Fruit fly (Drosophila melanogaster) whole organism, embryonic: ENCODE data around the gene Dora.

Source experiments
- Ada2b ChIP-seq: fragments of 200-800 bp; sonication (Bioruptor generic); IDR thresholded peaks from 2 replicates; pipeline ENCODE4 v1.3.6; 2022; ENCODE audit warnings: missing biosample characterization, missing genetic modification characterization
- Adf1 ChIP-seq: fragments of 200-800 bp; sonication (Bioruptor generic); IDR thresholded peaks from 2 replicates; pipeline ENCODE4 v1.3.6; 2022; ENCODE audit warnings: missing biosample characterization, missing genetic modification characterization
- Bteb2 ChIP-seq: fragments of 200-800 bp; sonication (Bioruptor generic); optimal IDR thresholded peaks from 2 replicates; lab custom pipeline; 2016; ENCODE audit warnings: missing biosample characterization, missing genetic modification characterization
- CG10147 ChIP-seq: fragments of 200-800 bp; sonication (Bioruptor generic); optimal IDR thresholded peaks from 2 replicates; lab custom pipeline; 2019; ENCODE audit warnings: missing biosample characterization, mild to moderate bottlenecking, missing genetic modification characterization, moderate library complexity
- CG1024 ChIP-seq: fragments of 200-800 bp; sonication (Bioruptor generic); IDR thresholded peaks from 2 replicates; pipeline ENCODE4 v1.3.6; 2022; ENCODE audit warnings: missing biosample characterization, missing genetic modification characterization
- CG10321 ChIP-seq: fragments of 200-800 bp; sonication (Bioruptor generic); IDR thresholded peaks from 2 replicates; pipeline ENCODE4 v1.3.6; 2022; ENCODE audit warnings: missing biosample characterization, missing genetic modification characterization
- CG11093 ChIP-seq: fragments of 200-800 bp; sonication (Bioruptor generic); IDR thresholded peaks from 3 replicates; pipeline ENCODE4 v1.3.6; 2022; ENCODE audit warnings: missing biosample characterization, missing genetic modification characterization
- CG1233 ChIP-seq: fragments of 200-800 bp; sonication (Bioruptor generic); optimal IDR thresholded peaks from 4 replicates; lab custom pipeline; 2018; ENCODE audit warnings: missing biosample characterization, mild to moderate bottlenecking, missing genetic modification characterization
- CG12659 ChIP-seq: fragments of 200-800 bp; sonication (Bioruptor generic); optimal IDR thresholded peaks from 3 replicates; lab custom pipeline; 2017; ENCODE audit warnings: mild to moderate bottlenecking, missing biosample characterization, missing genetic modification reagents, missing genetic modification characterization
- CG17912 ChIP-seq: fragments of 200-800 bp; sonication (Bioruptor generic); optimal IDR thresholded peaks from 2 replicates; lab custom pipeline; 2018; ENCODE audit warnings: missing biosample characterization, mild to moderate bottlenecking, missing genetic modification characterization
- CG18599 ChIP-seq: fragments of 200-800 bp; sonication (Bioruptor generic); optimal IDR thresholded peaks from 3 replicates; lab custom pipeline; 2017; ENCODE audit warnings: missing biosample characterization, missing genetic modification characterization, mild to moderate bottlenecking, moderate library complexity, missing genetic modification reagents
- CG18764 ChIP-seq: fragments of 200-800 bp; sonication (Bioruptor generic); optimal IDR thresholded peaks from 3 replicates; lab custom pipeline; 2016; ENCODE audit warnings: missing biosample characterization, missing genetic modification characterization
- CG6813 ChIP-seq: fragments of 200-800 bp; sonication (Bioruptor generic); optimal IDR thresholded peaks from 2 replicates; lab custom pipeline; 2017; ENCODE audit warnings: missing biosample characterization, missing genetic modification characterization, mild to moderate bottlenecking, moderate library complexity, missing genetic modification reagents
- CG7271 ChIP-seq: fragments of 200-800 bp; sonication (Bioruptor generic); optimal IDR thresholded peaks from 2 replicates; lab custom pipeline; 2018; ENCODE audit warnings: missing biosample characterization, mild to moderate bottlenecking, missing genetic modification characterization, moderate library complexity
- CG9797 ChIP-seq: fragments of 200-800 bp; sonication (Bioruptor generic); optimal IDR thresholded peaks from 3 replicates; lab custom pipeline; 2018; ENCODE audit warnings: missing biosample characterization, mild to moderate bottlenecking, missing genetic modification characterization
- Dbx ChIP-seq: fragments of 200-800 bp; sonication (Bioruptor generic); IDR thresholded peaks from 3 replicates; pipeline ENCODE4 v1.3.6; 2022; ENCODE audit warnings: missing biosample characterization, missing genetic modification characterization
- E2f2 ChIP-seq: fragments of 200-800 bp; sonication (Bioruptor generic); IDR thresholded peaks from 2 replicates; pipeline ENCODE4 v1.3.6; 2022; ENCODE audit warnings: missing biosample characterization, missing genetic modification characterization
- Lhr ChIP-seq: fragments of 200-800 bp; sonication (Bioruptor generic); optimal IDR thresholded peaks from 3 replicates; lab custom pipeline; 2017; ENCODE audit warnings: mild to moderate bottlenecking, missing biosample characterization, missing genetic modification reagents, missing genetic modification characterization
- Mes4 ChIP-seq: fragments of 200-800 bp; sonication (Bioruptor generic); optimal IDR thresholded peaks from 2 replicates; lab custom pipeline; 2016; ENCODE audit warnings: missing biosample characterization, missing genetic modification characterization
- Sin3A ChIP-seq: fragments of >200 bp; optimal IDR thresholded peaks from 2 replicates; lab custom pipeline; 2018
- Tbp ChIP-seq: fragments of >200 bp; optimal IDR thresholded peaks from 2 replicates; lab custom pipeline; 2018; ENCODE audit warnings: missing biosample characterization, missing genetic modification characterization
- ab ChIP-seq: fragments of 200-800 bp; sonication (Bioruptor generic); optimal IDR thresholded peaks from 2 replicates; lab custom pipeline; 2016; ENCODE audit warnings: missing biosample characterization, missing genetic modification characterization
- ap ChIP-seq: fragments of 200-800 bp; sonication (Bioruptor generic); IDR thresholded peaks from 2 replicates; pipeline ENCODE4 v1.3.6; 2022; ENCODE audit warnings: missing biosample characterization, missing genetic modification characterization
- chinmo ChIP-seq: fragments of 200-800 bp; sonication (Bioruptor generic); IDR thresholded peaks from 4 replicates; pipeline ENCODE4 v1.3.6; 2022; ENCODE audit warnings: missing biosample characterization, missing genetic modification characterization; ENCODE audit not compliant: partially characterized antibody
- chn ChIP-seq: fragments of 200-800 bp; sonication (Bioruptor generic); optimal IDR thresholded peaks from 2 replicates; lab custom pipeline; 2016; ENCODE audit warnings: missing biosample characterization, missing genetic modification characterization
- dimm ChIP-seq: fragments of 200-800 bp; sonication (Bioruptor generic); IDR thresholded peaks from 2 replicates; pipeline ENCODE4 v1.3.6; 2022; ENCODE audit warnings: missing biosample characterization, missing genetic modification characterization
- dm ChIP-seq: fragments of 200-800 bp; sonication (Bioruptor generic); optimal IDR thresholded peaks from 3 replicates; lab custom pipeline; 2016; ENCODE audit warnings: missing biosample characterization, missing genetic modification characterization
- dmrt11E ChIP-seq: fragments of 200-800 bp; sonication (Bioruptor generic); optimal IDR thresholded peaks from 3 replicates; lab custom pipeline; 2018; ENCODE audit warnings: missing biosample characterization, mild to moderate bottlenecking, missing genetic modification characterization, moderate library complexity
- ems ChIP-seq: fragments of 200-800 bp; sonication (Bioruptor generic); optimal IDR thresholded peaks from 3 replicates; lab custom pipeline; 2016; ENCODE audit warnings: missing biosample characterization, missing genetic modification characterization
- esg ChIP-seq: fragments of 200-800 bp; sonication (Bioruptor generic); conservative IDR thresholded peaks from 2 replicates; pipeline ENCODE4 v1.3.6; 2022; ENCODE audit warnings: missing biosample characterization, missing genetic modification characterization
- fd64A ChIP-seq: fragments of 200-800 bp; sonication (Bioruptor generic); optimal IDR thresholded peaks from 3 replicates; lab custom pipeline; 2018; ENCODE audit warnings: missing biosample characterization, mild to moderate bottlenecking, missing genetic modification characterization
- fru ChIP-seq: fragments of >200 bp; optimal IDR thresholded peaks from 2 replicates; lab custom pipeline; 2017
- hb ChIP-seq: fragments of 200-800 bp; sonication (Bioruptor generic); IDR thresholded peaks from 3 replicates; pipeline ENCODE4 v1.3.6; 2022; ENCODE audit warnings: missing biosample characterization, missing genetic modification characterization; ENCODE audit not compliant: partially characterized antibody
- her ChIP-seq: fragments of 200-800 bp; sonication (Bioruptor generic); optimal IDR thresholded peaks from 2 replicates; lab custom pipeline; 2016; ENCODE audit warnings: missing biosample characterization, missing genetic modification characterization
- kay ChIP-seq: fragments of 200-800 bp; sonication (Bioruptor generic); optimal IDR thresholded peaks from 2 replicates; lab custom pipeline; 2016; ENCODE audit warnings: missing biosample characterization, missing genetic modification characterization
- lola ChIP-seq, 3 experiments: fragments of >200 bp in 2 of 3; fragments of 200-800 bp in 1 of 3; sonication (Bioruptor generic) in 1 of 3; optimal IDR thresholded peaks; 2 replicates each; lab custom pipeline; 2017 to 2019; ENCODE audit warnings: missing biosample characterization in 3 of 3, missing genetic modification characterization in 3 of 3, mild to moderate bottlenecking in 1 of 3, moderate library complexity in 1 of 3
- mam ChIP-seq: fragments of 200-800 bp; sonication (Bioruptor generic); optimal IDR thresholded peaks from 3 replicates; lab custom pipeline; 2016; ENCODE audit warnings: missing biosample characterization, missing genetic modification characterization
- nau ChIP-seq: fragments of 200-800 bp; sonication (Bioruptor generic); optimal IDR thresholded peaks from 3 replicates; lab custom pipeline; 2017; ENCODE audit warnings: missing biosample characterization, mild to moderate bottlenecking, missing genetic modification characterization, missing genetic modification reagents
- pan ChIP-seq, 4 experiments: fragments of >200 bp in 3 of 4; fragments of 200-800 bp in 1 of 4; sonication (Bioruptor generic) in 1 of 4; optimal IDR thresholded peaks in 3 of 4; IDR thresholded peaks in 1 of 4; 2 replicates each; pipeline versions ENCODE4 v1.3.6 to Lab custom; 2017 to 2022; ENCODE audit warnings: missing biosample characterization in 2 of 4, missing genetic modification characterization in 2 of 4, mixed read lengths in 1 of 4
- pita ChIP-seq: fragments of 200-800 bp; sonication (Bioruptor generic); optimal IDR thresholded peaks from 2 replicates; lab custom pipeline; 2017; ENCODE audit warnings: missing biosample characterization, mild to moderate bottlenecking, missing genetic modification characterization
- pnt ChIP-seq: fragments of 200-800 bp; sonication (Bioruptor generic); optimal IDR thresholded peaks from 3 replicates; lab custom pipeline; 2016; ENCODE audit warnings: missing biosample characterization, missing genetic modification characterization
- prd ChIP-seq, 3 experiments: fragments of >200 bp in 2 of 3; fragments of 200-800 bp in 1 of 3; sonication (Bioruptor generic) in 1 of 3; optimal IDR thresholded peaks in 2 of 3; IDR thresholded peaks in 1 of 3; 2 replicates in 2 of 3; 3 replicates in 1 of 3; pipeline versions ENCODE4 v1.3.6 to Lab custom; 2017 to 2022; ENCODE audit warnings: missing biosample characterization in 1 of 3, missing genetic modification characterization in 1 of 3
- run ChIP-seq: fragments of 200-800 bp; sonication (Bioruptor generic); optimal IDR thresholded peaks from 3 replicates; lab custom pipeline; 2018; ENCODE audit warnings: missing biosample characterization, mild to moderate bottlenecking, missing genetic modification characterization
- sd ChIP-seq: fragments of 200-800 bp; sonication (Bioruptor generic); optimal IDR thresholded peaks from 3 replicates; lab custom pipeline; 2018; ENCODE audit warnings: missing biosample characterization, mild to moderate bottlenecking, missing genetic modification characterization, moderate library complexity
- sob ChIP-seq: fragments of 200-800 bp; sonication (Bioruptor generic); IDR thresholded peaks from 2 replicates; pipeline ENCODE4 v1.3.6; 2022; ENCODE audit warnings: missing biosample characterization, missing genetic modification characterization
- sr ChIP-seq: fragments of 200-800 bp; sonication (Bioruptor generic); IDR thresholded peaks from 3 replicates; pipeline ENCODE4 v1.3.6; 2022; ENCODE audit warnings: missing biosample characterization, missing genetic modification characterization
- usp ChIP-seq: fragments of >200 bp; optimal IDR thresholded peaks from 2 replicates; lab custom pipeline; 2017; ENCODE audit warnings: missing biosample characterization, missing genetic modification characterization
- z ChIP-seq: fragments of 200-800 bp; sonication (Bioruptor generic); IDR thresholded peaks from 3 replicates; pipeline ENCODE4 v1.3.6; 2022; ENCODE audit warnings: missing biosample characterization, missing genetic modification characterization

Gene Dora

DNA sequence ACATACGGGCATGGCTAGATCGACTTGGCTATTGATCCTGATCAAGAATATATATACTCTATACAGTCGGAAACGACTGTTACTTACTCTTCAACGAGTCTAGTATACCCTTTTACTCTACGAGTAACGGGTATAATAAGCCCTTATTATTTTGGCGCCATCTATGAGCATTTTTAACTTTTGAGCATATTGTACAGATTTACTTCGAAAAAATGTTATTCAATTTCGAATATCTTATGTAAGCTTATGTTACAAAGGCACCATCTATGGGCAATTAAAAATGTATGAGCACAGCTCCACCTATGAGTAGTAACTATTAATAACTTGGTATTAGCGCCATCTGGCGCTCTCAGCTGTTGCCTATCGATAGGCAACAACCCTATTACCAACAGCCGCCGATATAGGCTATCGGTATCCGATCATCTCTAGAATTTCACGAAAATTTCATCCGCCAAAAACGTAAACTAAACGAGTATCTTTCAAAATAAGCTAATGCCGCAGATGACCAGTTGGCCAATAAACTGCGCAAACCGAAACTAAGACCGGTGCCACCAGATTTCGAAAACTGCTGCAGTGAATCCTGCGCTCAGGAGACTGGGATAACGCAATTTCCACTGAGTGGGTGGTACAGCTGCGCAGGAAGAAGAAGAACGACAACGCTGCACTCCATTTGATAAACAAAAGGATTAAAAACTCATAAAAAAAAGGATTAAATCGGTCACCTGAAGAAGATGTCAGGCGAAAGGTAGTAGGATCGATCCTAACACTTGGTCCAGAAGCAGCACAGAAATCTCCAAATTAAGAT is 20.3 kb upstream of the Dora start, which contains the start of gene htk (continued):
- TF ChIP-seq kay (GFP tag; lab: Kevin White, UChicago): peak; percentile 59
- TF ChIP-seq CG1024 (GFP tag; lab: Robert Waterston, UW): peak; percentile 50; the same call in 1 of the 2 replicates
- no peak for TF ChIP-seq CG10321 (GFP tag; lab: Robert Waterston, UW)
- TF ChIP-seq chinmo (GFP tag; lab: Robert Waterston, UW): peak; percentile 94; the same call in 3 of the 4 replicates
- TF ChIP-seq prd (optimal IDR thresholded peaks at IDR 0.05; lab: Kevin White, UChicago): no peak
- peak; percentile 72; the same call in 2 of the 3 replicates for TF ChIP-seq prd (GFP tag; IDR thresholded peaks at IDR 0.05; lab: Robert Waterston, UW)
- TF ChIP-seq pnt (GFP tag; lab: Kevin White, UChicago): peak; percentile 78
- TF ChIP-seq CG7271 (tag; lab: Kevin White, UChicago): peak; percentile 39
- TF ChIP-seq dm (GFP tag; lab: Kevin White, UChicago): peak; percentile 52
- peak; percentile 86; the same call in 2 of the 3 replicates for TF ChIP-seq Dbx (GFP tag; lab: Robert Waterston, UW)
- peak; percentile 44 for TF ChIP-seq dmrt11E (tag; lab: Kevin White, UChicago)
- peak; percentile 77 for TF ChIP-seq mam (GFP tag; lab: Kevin White, UChicago)
- peak; percentile 22 for TF ChIP-seq CG6813 (GFP tag; lab: Kevin White, UChicago)
- no peak for TF ChIP-seq fru (lab: Kevin White, UChicago)
- peak; percentile 80 for TF ChIP-seq CG12659 (GFP tag; lab: Kevin White, UChicago)
- peak; percentile 21 for TF ChIP-seq ems (GFP tag; lab: Kevin White, UChicago)
- peak; percentile 39 for TF ChIP-seq CG18599 (GFP tag; lab: Kevin White, UChicago)
- 0 out of 3 replicates have a peak, but pooled peaks have one; percentile 33 for TF ChIP-seq CG11093 (GFP tag; lab: Robert Waterston, UW)
- peak; percentile 77 for TF ChIP-seq her (GFP tag; lab: Kevin White, UChicago)
- peak; percentile 39 for TF ChIP-seq CG9797 (GFP tag; lab: Kevin White, UChicago)
- no peak for TF ChIP-seq ab (GFP tag; lab: Kevin White, UChicago)
- TF ChIP-seq Sin3A (lab: Kevin White, UChicago): peak; percentile 44
- peak; percentile 51 for TF ChIP-seq pita (GFP tag; lab: Kevin White, UChicago)
- TF ChIP-seq run: no peak
- TF ChIP-seq Lhr (GFP tag; lab: Kevin White, UChicago): peak; percentile 87
- TF ChIP-seq dimm (GFP tag; lab: Robert Waterston, UW): 0 out of 2 replicates have a peak, but pooled peaks have one; percentile 15
- peak; percentile 22; the same call in 1 of the 2 replicates for TF ChIP-seq esg (GFP tag; lab: Robert Waterston, UW)
- peak; percentile 41; the same call in 1 of the 2 replicates for TF ChIP-seq Adf1 (GFP tag; lab: Robert Waterston, UW)
- peak; percentile 22 for TF ChIP-seq CG10147
- peak; percentile 79 for TF ChIP-seq sob (GFP tag; lab: Robert Waterston, UW)
- TF ChIP-seq Ada2b: no peak
- TF ChIP-seq CG1233: peak; percentile 24
- TF ChIP-seq Bteb2 (GFP tag; lab: Kevin White, UChicago): peak; percentile 40
- no peak for TF ChIP-seq Tbp (GFP tag; lab: Kevin White, UChicago)
- peak; percentile 78 for TF ChIP-seq CG17912 (GFP tag; lab: Kevin White, UChicago)
- TF ChIP-seq pan (optimal IDR thresholded peaks at IDR 0.05; lab: Kevin White, UChicago): no peak
- TF ChIP-seq pan (GFP tag; optimal IDR thresholded peaks at IDR 0.05 in 1 of 2, IDR thresholded peaks at IDR 0.05 in 1 of 2): no peak
- peak; percentile 60 for TF ChIP-seq E2f2 (GFP tag; lab: Robert Waterston, UW)
- no peak for TF ChIP-seq nau (GFP tag; lab: Kevin White, UChicago)
- TF ChIP-seq CG18764 (GFP tag; lab: Kevin White, UChicago): peak; percentile 64
- TF ChIP-seq sd (tag; lab: Kevin White, UChicago): peak; percentile 39
- no peak for TF ChIP-seq usp (GFP tag; lab: Kevin White, UChicago)
- TF ChIP-seq fd64A (GFP tag; lab: Kevin White, UChicago): no peak
- TF ChIP-seq sr (GFP tag; lab: Robert Waterston, UW): 0 out of 3 replicates have a peak, but pooled peaks have one; percentile 2
- TF ChIP-seq hb (GFP tag; lab: Robert Waterston, UW): peak; percentile 78
- TF ChIP-seq z: no peak; the same call in 2 of the 3 replicates
- peak in 1 of 3 experiments; percentile 16 for TF ChIP-seq lola (GFP tag; optimal IDR thresholded peaks at IDR 0.05; lab: Kevin White, UChicago)
- 0 out of 2 replicates have a peak, but pooled peaks have one; percentile 7 for TF ChIP-seq ap (GFP tag; lab: Robert Waterston, UW)
- peak; percentile 82 for TF ChIP-seq chn (GFP tag; lab: Kevin White, UChicago)
- TF ChIP-seq Mes4 (GFP tag; lab: Kevin White, UChicago): peak; percentile 64
